Fruit fly (Drosophila melanogaster) whole organism, prepupa: Measurements from ENCODE around the gene CG32066.

Experiments
- CG10631 ChIP-seq: fragments of 200-800 bp; sonication (Bioruptor generic); optimal IDR thresholded peaks from 2 replicates; lab custom pipeline; 2016; ENCODE audit warnings: missing biosample characterization, missing genetic modification characterization
- CG10669 ChIP-seq: fragments of 200-800 bp; sonication (Bioruptor generic); optimal IDR thresholded peaks from 3 replicates; lab custom pipeline; 2018; ENCODE audit warnings: missing biosample characterization, mild to moderate bottlenecking, missing genetic modification characterization, moderate library complexity
- CG1621 ChIP-seq: fragments of 200-800 bp; sonication (Bioruptor generic); optimal IDR thresholded peaks from 3 replicates; lab custom pipeline; 2018; ENCODE audit warnings: missing biosample characterization, mild to moderate bottlenecking, missing genetic modification characterization
- CG8119 ChIP-seq: fragments of 200-800 bp; sonication (Bioruptor generic); IDR thresholded peaks from 3 replicates; pipeline ENCODE4 v1.3.6; 2022; ENCODE audit warnings: missing biosample characterization, missing genetic modification characterization
- Eip78C ChIP-seq: fragments of 200-800 bp; sonication (Bioruptor generic); peaks from one replicate; lab custom pipeline; 2016; ENCODE audit warnings: missing biosample characterization, missing genetic modification characterization
- Eip93F ChIP-seq: fragments of 200-800 bp; sonication (Bioruptor generic); optimal IDR thresholded peaks from 2 replicates; lab custom pipeline; 2016; ENCODE audit warnings: missing biosample characterization, mild to moderate bottlenecking, missing genetic modification characterization
- Ets96B ChIP-seq: fragments of 200-800 bp; optimal IDR thresholded peaks from 2 replicates; lab custom pipeline; 2019; ENCODE audit warnings: missing biosample characterization, mild to moderate bottlenecking, missing genetic modification characterization, moderate library complexity
- Lpt ChIP-seq: fragments of 200-800 bp; sonication (Bioruptor generic); optimal IDR thresholded peaks from 3 replicates; lab custom pipeline; 2016; ENCODE audit warnings: missing biosample characterization, missing genetic modification characterization
- Sox102F ChIP-seq: fragments of 200-800 bp; sonication (Bioruptor generic); optimal IDR thresholded peaks from 2 replicates; lab custom pipeline; 2016; ENCODE audit warnings: missing biosample characterization, mild to moderate bottlenecking, missing genetic modification characterization
- pdm3 ChIP-seq: fragments of 200-800 bp; sonication (Bioruptor generic); optimal IDR thresholded peaks from 3 replicates; lab custom pipeline; 2016; ENCODE audit warnings: missing biosample characterization, missing genetic modification characterization
- topi ChIP-seq: fragments of 200-800 bp; sonication (Bioruptor generic); optimal IDR thresholded peaks from 3 replicates; lab custom pipeline; 2016; ENCODE audit warnings: missing biosample characterization, missing genetic modification characterization

DNA sequence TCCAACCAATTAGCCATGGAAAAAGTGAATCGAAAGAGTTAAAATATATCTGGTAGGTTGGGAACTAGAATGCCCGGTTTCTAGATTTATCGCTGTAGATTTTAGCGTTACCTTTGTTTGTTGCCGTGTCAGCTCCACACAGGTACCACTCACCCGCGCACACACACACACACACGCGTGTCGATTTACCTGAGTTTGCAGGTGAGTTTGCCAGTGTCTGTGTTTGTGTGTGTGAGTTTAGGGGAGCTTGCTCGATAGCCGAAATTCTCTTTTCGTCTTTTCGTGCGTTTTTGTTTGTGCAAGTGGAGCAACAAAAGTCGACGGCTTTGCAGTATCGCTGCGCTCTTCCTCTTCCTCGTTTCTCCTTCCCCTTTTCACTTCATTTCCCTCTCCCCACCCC is 6.5 kb upstream of the CG32066 start:
- no peak for TF ChIP-seq CG10669 (GFP tag; lab: Kevin White, UChicago)
- TF ChIP-seq CG8119 (GFP tag; lab: Robert Waterston, UW), result no peak
- TF ChIP-seq topi (GFP tag; lab: Kevin White, UChicago), result no peak
- TF ChIP-seq Ets96B (tag; lab: Kevin White, UChicago), result no peak
- no peak for TF ChIP-seq Eip93F (GFP tag; lab: Kevin White, UChicago)
- no peak for TF ChIP-seq Sox102F (GFP tag; lab: Kevin White, UChicago)
- no peak for TF ChIP-seq pdm3
- TF ChIP-seq CG1621 (tag; lab: Kevin White, UChicago), result no peak
- no peak for TF ChIP-seq Lpt (GFP tag; lab: Kevin White, UChicago)
- no peak for TF ChIP-seq Eip78C (GFP tag; lab: Kevin White, UChicago)
- no peak for TF ChIP-seq CG10631 (GFP tag; lab: Kevin White, UChicago)
